Fruit fly (Drosophila melanogaster): ENCODE data around the gene CG34426.

The CG34426 gene

DNA sequence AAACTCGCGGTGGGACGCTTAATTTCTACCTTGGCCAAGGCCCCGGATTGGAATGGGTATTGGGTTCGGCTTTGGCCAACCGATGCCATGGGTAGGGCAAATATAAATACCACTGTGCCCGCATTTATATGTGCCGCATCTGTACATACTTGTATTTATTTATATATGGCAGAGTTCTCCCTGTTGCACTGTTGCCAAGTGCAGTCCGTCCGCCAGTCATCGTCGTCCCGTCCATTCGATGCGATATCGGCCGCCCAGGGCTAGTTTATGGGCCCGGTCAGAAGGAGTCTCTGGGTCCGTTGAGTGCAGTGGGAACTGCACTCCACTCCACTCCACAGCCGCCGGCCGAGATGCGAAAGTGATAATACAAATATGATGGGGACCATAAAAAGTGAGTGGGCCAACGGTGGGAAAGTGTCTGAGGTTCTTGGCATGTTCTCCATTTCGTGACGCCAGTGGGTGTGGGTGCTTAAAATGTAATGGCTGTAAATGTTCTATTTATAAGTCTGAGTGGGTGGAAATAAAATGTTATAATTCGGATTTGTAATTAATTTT, 20.7 kb downstream of the CG34426 start:
- TF ChIP-seq Rel (GFP tag; optimal IDR thresholded peaks at IDR 0.05) (no peak), Rel (tag; optimal IDR thresholded peaks at IDR 0.05) (peak; percentile 4), fru (GFP tag; optimal IDR thresholded peaks at IDR 0.05) (peak; percentile 38), ey (GFP tag; optimal IDR thresholded peaks at IDR 0.05) (no peak), usp (GFP tag; optimal IDR thresholded peaks at IDR 0.05) (no peak)

DNA sequence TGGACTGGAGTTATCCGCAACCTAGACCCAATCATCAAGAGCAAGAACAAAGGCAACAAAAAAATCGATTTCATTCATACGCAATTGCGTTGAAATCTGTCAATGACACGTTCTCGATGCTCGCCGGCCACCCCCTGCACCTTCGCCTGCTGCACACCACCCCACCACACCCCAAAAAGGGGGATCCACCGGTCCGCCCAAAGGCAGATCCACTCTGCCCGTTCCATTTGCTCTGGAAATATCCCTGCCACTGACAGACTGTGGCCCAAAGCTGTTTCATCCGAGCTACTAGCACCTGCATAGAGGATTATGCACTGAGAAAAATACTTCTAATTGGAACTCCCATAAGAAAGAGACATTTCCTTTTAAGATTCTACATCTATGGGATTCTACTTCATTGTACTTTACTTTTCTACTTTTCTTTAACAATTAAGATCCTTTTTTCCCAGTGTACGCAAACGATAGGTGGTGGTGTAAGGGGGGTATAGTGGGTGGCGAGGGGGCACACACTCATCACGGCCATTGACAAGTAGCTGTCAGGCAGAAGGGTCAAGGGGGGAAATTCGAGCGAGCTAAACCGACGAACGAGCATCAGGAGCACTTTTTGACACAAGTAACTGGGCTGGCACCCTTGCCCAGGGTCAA, 21.6 kb downstream of the CG34426 start:
- TF ChIP-seq dl (GFP tag; optimal IDR thresholded peaks at IDR 0.05; ENCODE audit: insufficient read depth in 1 of 2, partially characterized antibody in 2 of 2) (no peak), h (GFP tag; optimal IDR thresholded peaks at IDR 0.05) (peak; percentile 63), dmrt93B (GFP tag; optimal IDR thresholded peaks at IDR 0.05) (no peak), Dif (GFP tag; optimal IDR thresholded peaks at IDR 0.05; ENCODE audit: partially characterized antibody) (no peak), OdsH (GFP tag; optimal IDR thresholded peaks at IDR 0.05) (peak; percentile 65), pan (optimal IDR thresholded peaks at IDR 0.05) (no peak), sv (GFP tag; optimal IDR thresholded peaks at IDR 0.05) (no peak), ey (GFP tag; optimal IDR thresholded peaks at IDR 0.05) (peak; percentile 62), Rel (GFP tag; optimal IDR thresholded peaks at IDR 0.05) (no peak), Rel (tag; optimal IDR thresholded peaks at IDR 0.05) (peak; percentile 83), Sp1 (GFP tag; optimal IDR thresholded peaks at IDR 0.05) (peak; percentile 67), Myc (optimal IDR thresholded peaks at IDR 0.05) (no peak), Dfd (GFP tag; optimal IDR thresholded peaks at IDR 0.05) (no peak), GATAd (GFP tag; optimal IDR thresholded peaks at IDR 0.05) (no peak), brk (GFP tag; optimal IDR thresholded peaks at IDR 0.05) (peak; percentile 47), Jra (GFP tag; optimal IDR thresholded peaks at IDR 0.05) (no peak), dsf (GFP tag; optimal IDR thresholded peaks at IDR 0.05; ENCODE audit: borderline replicate concordance) (no peak), Hr78 (GFP tag; optimal IDR thresholded peaks at IDR 0.05) (no peak), lola (GFP tag; optimal IDR thresholded peaks at IDR 0.05) (no peak), HLH106 (tag; optimal IDR thresholded peaks at IDR 0.05) (peak; percentile 57), rgr (GFP tag; optimal IDR thresholded peaks at IDR 0.05) (peak; percentile 76), woc (GFP tag; optimal IDR thresholded peaks at IDR 0.05) (peak; percentile 39), br (GFP tag; optimal IDR thresholded peaks at IDR 0.05) (peak; percentile 37), Mio (GFP tag; optimal IDR thresholded peaks at IDR 0.05) (no peak), Abd-B (GFP tag; optimal IDR thresholded peaks at IDR 0.05) (no peak), tai (GFP tag; optimal IDR thresholded peaks at IDR 0.05) (no peak), N (GFP tag; optimal IDR thresholded peaks at IDR 0.05) (no peak), foxo (GFP tag; optimal IDR thresholded peaks at IDR 0.05) (peak in 1 of 2 experiments; percentile 31), Hnf4 (GFP tag; optimal IDR thresholded peaks at IDR 0.05) (peak; percentile 50), Hr83 (GFP tag; optimal IDR thresholded peaks at IDR 0.05; ENCODE audit: poor library complexity, severe bottlenecking) (no peak), sage (GFP tag; optimal IDR thresholded peaks at IDR 0.05) (no peak), fru (GFP tag; optimal IDR thresholded peaks at IDR 0.05) (no peak), CG32264 (GFP tag; optimal IDR thresholded peaks at IDR 0.05) (no peak), jim (GFP tag; optimal IDR thresholded peaks at IDR 0.05) (no peak), usp (GFP tag; optimal IDR thresholded peaks at IDR 0.05) (no peak), Vsx2 (GFP tag; optimal IDR thresholded peaks at IDR 0.05; ENCODE audit: partially characterized antibody) (no peak), CrebA (GFP tag; optimal IDR thresholded peaks at IDR 0.05; ENCODE audit: borderline replicate concordance) (no peak), CG9705 (GFP tag; optimal IDR thresholded peaks at IDR 0.05) (no peak), psq (GFP tag; optimal IDR thresholded peaks at IDR 0.05) (peak; percentile 46)

All from whole organism, wandering third instar larva.